Fruit fly (Drosophila melanogaster): ENCODE data around the gene CG33346.
A peak's percentile ranks its signal among the peaks of the same experiment; 100 is the strongest.

CG33346 gene

DNA sequence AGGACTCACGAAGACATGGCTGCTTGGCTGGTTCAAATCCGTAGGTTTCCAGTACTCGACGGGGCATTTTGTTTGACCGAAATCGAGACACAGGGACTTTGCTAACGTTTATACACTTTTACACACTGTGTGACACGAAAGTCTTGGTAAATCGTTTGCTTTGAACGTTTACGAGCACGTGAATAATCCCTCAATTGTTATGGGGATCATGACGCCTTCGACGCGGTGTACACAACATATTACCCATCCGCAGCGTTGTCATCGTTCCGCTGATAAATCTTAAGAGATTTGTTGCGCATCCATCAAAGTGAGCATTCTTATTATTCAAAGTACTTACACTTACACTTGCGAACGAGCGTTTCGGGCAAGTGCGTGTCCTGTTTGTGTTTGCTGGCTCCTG, 18.7 kb upstream of the CG33346 start, which contains the start of gene CG31050:
Gene CG31050, minus strand, starts transcription at position 101 of the 400 bp plus-strand sequence.
- no peak for TF ChIP-seq CG8478 (optimal IDR thresholded peaks at IDR 0.05)
- TF ChIP-seq CTCF (optimal IDR thresholded peaks at IDR 0.05): no peak

- no peak for TF ChIP-seq CTCF (optimal IDR thresholded peaks at IDR 0.05)
- no peak for TF ChIP-seq CG8478 (optimal IDR thresholded peaks at IDR 0.05)
Observed at dm6 chr3R:28654596-28654995, 14.4 kb upstream of the CG33346 start.

DNA sequence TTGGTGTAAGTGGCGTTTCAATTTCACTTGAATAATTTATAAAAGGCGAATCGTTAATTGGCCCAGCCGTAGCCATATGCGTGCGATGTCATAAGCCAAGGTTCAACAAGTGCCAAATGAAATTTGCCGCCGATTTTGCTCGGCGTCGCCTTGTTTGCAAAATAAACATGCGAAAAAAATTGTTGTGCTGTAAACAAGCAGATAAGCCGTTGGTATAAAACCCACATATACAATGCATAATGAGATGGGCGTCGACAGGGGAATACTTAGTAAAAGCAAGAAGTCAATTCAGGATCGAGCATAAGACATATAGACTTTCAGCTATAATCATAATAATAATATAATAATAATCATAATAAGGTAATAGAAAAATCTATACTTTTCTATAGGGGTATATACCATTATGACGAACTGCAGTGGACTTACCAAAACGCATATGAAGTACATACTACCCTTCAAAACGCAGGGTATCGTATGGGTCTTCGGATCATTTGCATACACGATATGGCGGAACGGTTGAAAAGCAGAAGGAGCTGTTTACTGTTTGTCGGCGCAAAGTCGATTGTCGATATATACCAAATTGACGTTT, 12.8 kb upstream of the CG33346 start:
- TF ChIP-seq CG8478 (optimal IDR thresholded peaks at IDR 0.05) (no peak), CTCF (optimal IDR thresholded peaks at IDR 0.05) (no peak)

DNA sequence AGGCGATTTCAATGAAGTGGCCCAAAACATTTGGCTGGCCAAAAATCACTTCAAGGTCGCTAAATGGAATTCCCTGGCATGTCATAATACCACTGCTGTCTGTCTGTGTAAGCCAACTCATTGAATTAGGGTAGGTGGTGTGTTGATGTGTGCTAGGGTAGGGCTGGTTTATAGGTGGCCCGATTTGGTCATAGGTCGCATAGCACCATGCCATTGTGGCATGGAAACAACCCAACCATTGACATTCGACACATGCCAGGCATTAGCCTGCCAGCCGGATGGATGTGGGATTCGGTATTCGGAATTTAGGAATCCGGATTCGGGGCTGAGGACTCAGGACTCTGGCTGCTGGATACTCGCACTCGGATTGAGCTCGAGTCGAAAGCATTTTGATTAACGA, 6.1 kb upstream of the CG33346 start:
- no peak for TF ChIP-seq CG8478 (optimal IDR thresholded peaks at IDR 0.05)
- TF ChIP-seq CTCF (optimal IDR thresholded peaks at IDR 0.05): no peak

DNA sequence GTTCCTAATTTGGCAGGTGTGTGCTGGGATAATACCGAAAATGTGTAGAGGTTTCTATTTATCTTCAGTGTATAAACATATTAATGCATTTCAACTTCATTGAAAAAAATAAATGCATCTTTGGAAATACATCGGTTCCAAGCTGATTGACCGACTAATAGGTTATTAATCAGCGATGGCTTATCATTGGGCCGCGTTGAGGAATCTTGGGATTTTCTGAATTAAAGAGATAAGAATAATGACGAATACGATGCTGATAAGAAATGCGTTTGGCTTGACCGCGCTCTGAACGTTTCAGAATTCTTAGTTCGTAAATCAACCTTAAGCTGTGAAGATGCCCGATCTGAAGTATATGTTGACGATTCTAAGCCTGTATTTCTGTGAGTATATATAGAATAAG, 1.4 kb downstream of the CG33346 start, which contains the start of gene Sid:
Gene Sid, plus strand, starts transcription at position 301 of the 400 bp plus-strand sequence.
- TF ChIP-seq CTCF (optimal IDR thresholded peaks at IDR 0.05): no peak
- TF ChIP-seq CG8478 (optimal IDR thresholded peaks at IDR 0.05): no peak

DNA sequence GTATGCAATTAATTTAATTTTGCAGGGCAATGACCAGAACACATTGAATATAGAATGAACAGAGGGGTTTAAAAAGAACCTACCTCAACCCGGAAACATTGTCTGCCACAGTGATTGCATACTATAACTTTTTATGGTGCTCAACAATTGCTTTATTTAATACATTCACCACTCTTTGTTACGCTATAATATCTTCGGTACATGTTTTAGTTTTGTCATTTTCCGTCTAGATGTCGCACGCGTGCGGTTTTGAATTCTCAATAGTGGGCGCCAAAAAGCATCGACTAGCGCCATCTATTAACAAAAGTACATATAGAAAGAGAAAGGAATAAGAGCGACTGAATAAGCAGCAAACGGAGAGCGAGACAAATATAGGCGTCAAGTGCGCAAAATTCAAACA, 3.1 kb downstream of the CG33346 start:
- TF ChIP-seq CG8478 (optimal IDR thresholded peaks at IDR 0.05) (no peak), CTCF (optimal IDR thresholded peaks at IDR 0.05) (peak; percentile 96)

dm6 chr3R:28674788-28675187, 5.8 kb downstream of the CG33346 start, which contains the start of gene snu:
Gene snu (plus strand): TSS chr3R:28675041.
- no peak for TF ChIP-seq CG8478 (optimal IDR thresholded peaks at IDR 0.05)
- no peak for TF ChIP-seq CTCF (optimal IDR thresholded peaks at IDR 0.05)

DNA sequence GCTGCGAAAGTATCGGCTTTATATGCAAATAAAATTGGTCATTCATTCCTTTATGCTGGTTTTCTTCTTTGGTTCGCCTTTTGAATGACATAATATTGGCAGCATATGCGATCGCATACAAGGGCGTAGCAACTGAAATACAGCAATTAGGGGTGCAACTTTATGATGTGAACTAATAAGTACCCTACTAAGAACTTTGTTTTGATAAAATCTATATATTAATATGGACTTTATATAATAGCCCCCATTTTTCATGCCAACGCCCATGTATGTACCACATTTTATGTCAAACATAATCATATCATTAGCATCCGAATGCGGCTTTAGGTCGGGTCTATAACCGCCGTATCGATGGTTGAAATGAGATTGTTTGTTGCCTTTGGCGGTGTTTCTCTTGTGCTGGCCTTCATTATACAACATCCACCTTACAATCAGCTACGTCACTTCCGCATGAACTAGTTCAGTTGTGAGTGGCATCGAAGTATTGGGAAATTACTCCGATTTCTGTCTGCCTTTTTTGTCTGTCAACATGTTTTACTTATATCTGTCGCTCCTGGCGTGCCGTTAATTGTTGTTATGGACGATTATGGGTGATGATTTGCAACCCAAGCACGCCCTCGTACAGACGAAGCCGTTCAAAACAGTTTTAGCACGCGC, 8.0 kb downstream of the CG33346 start:
- TF ChIP-seq CG8478 (optimal IDR thresholded peaks at IDR 0.05) (no peak), CTCF (optimal IDR thresholded peaks at IDR 0.05) (no peak)

DNA sequence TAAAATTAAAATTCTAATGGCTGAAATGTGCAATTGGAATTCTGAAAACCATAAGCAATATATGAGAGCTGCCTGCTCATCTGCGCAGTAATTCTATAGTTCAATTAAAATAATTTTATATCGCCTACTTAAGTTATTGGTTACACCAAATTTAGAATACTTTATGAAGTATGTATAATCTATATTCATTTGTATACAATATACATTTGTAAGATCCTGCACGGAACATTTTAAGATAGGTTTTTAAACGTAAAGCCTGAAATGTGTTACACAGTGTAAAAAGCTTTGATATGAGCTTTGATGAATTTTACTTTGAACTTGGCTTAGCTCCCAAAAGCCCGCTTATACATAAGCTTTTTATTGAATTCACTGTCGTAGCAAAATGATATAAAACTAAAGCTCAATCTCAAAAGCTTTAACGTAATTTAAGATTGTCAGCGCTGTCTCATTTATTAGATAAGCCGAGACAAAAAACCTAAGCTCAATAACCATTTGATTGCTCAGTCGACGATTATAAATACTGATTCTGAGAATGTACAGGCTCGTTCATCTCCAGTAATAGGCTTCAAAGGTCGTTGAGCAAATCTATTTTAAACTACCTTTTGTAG, 8.6 kb downstream of the CG33346 start:
- TF ChIP-seq CTCF (optimal IDR thresholded peaks at IDR 0.05) (no peak), CG8478 (optimal IDR thresholded peaks at IDR 0.05) (no peak)

dm6 chr3R:28679583-28679982, 10.6 kb downstream of the CG33346 start:
- no peak for TF ChIP-seq CTCF (optimal IDR thresholded peaks at IDR 0.05)
- no peak for TF ChIP-seq CG8478 (optimal IDR thresholded peaks at IDR 0.05)

DNA sequence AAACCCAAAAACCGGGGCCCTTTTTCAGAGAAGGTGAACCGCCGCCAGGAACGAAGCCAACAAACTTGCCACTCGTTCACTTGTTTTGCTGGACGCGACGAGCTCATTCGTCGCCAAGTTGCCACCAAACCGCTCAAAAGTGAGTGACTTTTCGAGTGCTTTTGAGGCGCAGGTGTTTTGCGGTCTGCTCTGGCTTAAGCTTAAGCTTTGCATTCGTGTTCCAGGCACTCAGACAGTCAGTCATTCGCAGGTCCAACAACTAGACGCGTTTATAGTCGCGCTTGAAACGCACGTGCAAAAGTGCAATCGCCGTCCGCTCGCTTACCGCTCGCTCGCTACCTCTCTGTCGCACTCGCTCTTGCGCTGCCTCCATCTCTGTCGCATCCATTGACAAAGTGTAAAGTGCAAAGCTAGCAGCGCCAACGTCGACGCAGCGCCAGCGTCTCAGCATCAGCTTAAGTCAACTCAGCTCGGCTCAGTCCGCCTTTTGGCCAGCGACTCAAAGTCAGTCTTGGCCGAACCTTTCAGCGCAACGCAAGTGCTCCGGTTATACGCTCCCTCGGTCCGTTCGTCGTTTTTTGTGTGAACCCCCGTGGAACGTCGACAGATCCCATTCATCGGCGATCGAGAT, 12.9 kb downstream of the CG33346 start:
- TF ChIP-seq CG8478 (optimal IDR thresholded peaks at IDR 0.05) (no peak), CTCF (optimal IDR thresholded peaks at IDR 0.05) (no peak)

- TF ChIP-seq CTCF (optimal IDR thresholded peaks at IDR 0.05) (no peak), CG8478 (optimal IDR thresholded peaks at IDR 0.05) (no peak)
Observed at dm6 chr3R:28685558-28685957, 16.5 kb downstream of the CG33346 start.

DNA sequence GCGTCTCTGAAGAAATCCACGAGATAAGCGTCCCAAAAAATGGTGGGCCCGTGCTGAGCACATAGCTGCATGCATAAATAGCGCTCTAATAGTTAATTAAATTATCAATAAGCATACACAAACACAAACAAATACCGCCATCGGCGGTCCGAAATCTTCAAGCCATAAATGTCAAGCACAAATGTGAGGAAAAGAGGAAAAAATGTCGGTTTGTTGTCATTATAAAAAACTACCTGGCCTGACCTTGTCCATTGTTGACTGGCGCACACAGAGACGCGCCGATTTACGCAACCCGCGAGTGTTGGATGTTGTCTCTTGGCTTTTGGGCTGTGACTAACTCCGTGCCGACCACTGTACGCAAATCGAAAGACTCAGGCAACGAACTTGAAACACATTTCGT, 18.9 kb downstream of the CG33346 start:
- TF ChIP-seq CG8478 (optimal IDR thresholded peaks at IDR 0.05) (no peak), CTCF (optimal IDR thresholded peaks at IDR 0.05) (no peak)

- TF ChIP-seq CG8478 (optimal IDR thresholded peaks at IDR 0.05) (no peak), CTCF (optimal IDR thresholded peaks at IDR 0.05) (peak in 1 of 2 experiments; percentile 7)
Observed at dm6 chr3R:28695993-28696392, 27.0 kb downstream of the CG33346 start, which contains the start of gene htt. Gene htt (plus strand): TSS chr3R:28696242.
